Fruit fly (Drosophila melanogaster) whole organism, embryonic: ENCODE data around the gene CG42728.

Experiments used
- Bdp1 ChIP-seq: fragments of 200-800 bp; sonication (Bioruptor generic); optimal IDR thresholded peaks from 3 replicates; lab custom pipeline; 2016; ENCODE audit warnings: missing biosample characterization, missing genetic modification characterization
- BtbVII ChIP-seq: fragments of 200-800 bp; sonication (Bioruptor generic); optimal IDR thresholded peaks from 3 replicates; lab custom pipeline; 2017; ENCODE audit warnings: missing biosample characterization, mild to moderate bottlenecking, missing genetic modification characterization
- CG12104 ChIP-seq: fragments of 200-800 bp; sonication (Bioruptor generic); optimal IDR thresholded peaks from 3 replicates; lab custom pipeline; 2016; ENCODE audit warnings: missing biosample characterization, missing genetic modification characterization
- CG15073 ChIP-seq: fragments of 200-800 bp; sonication (Bioruptor generic); optimal IDR thresholded peaks from 2 replicates; lab custom pipeline; 2016; ENCODE audit warnings: missing biosample characterization, missing genetic modification characterization
- CG1529 ChIP-seq: fragments of 200-800 bp; sonication (Bioruptor generic); optimal IDR thresholded peaks from 3 replicates; lab custom pipeline; 2018; ENCODE audit warnings: missing biosample characterization, missing genetic modification characterization
- CG17361 ChIP-seq: fragments of 200-800 bp; sonication (Bioruptor generic); IDR thresholded peaks from 3 replicates; pipeline ENCODE4 v1.3.6; 2022; ENCODE audit warnings: missing biosample characterization, missing genetic modification characterization
- CG18764 ChIP-seq: fragments of 200-800 bp; sonication (Bioruptor generic); optimal IDR thresholded peaks from 3 replicates; lab custom pipeline; 2016; ENCODE audit warnings: missing biosample characterization, missing genetic modification characterization
- CG2889 ChIP-seq: fragments of 200-800 bp; sonication (Bioruptor generic); IDR thresholded peaks from 3 replicates; pipeline ENCODE4 v1.3.6; 2022; ENCODE audit warnings: missing biosample characterization, missing genetic modification characterization
- CG5245 ChIP-seq: fragments of 200-800 bp; sonication (Bioruptor generic); optimal IDR thresholded peaks from 3 replicates; lab custom pipeline; 2016; ENCODE audit warnings: missing biosample characterization, missing genetic modification characterization
- CG6175 ChIP-seq: fragments of 200-800 bp; sonication (Bioruptor generic); IDR thresholded peaks from 3 replicates; pipeline ENCODE4 v1.3.6; 2022; ENCODE audit warnings: missing biosample characterization, missing genetic modification characterization
- CG6689 ChIP-seq: fragments of 200-800 bp; sonication (Bioruptor generic); IDR thresholded peaks from 2 replicates; pipeline ENCODE4 v1.3.6; 2022; ENCODE audit warnings: missing biosample characterization, missing genetic modification characterization
- CG7786 ChIP-seq: fragments of 200-800 bp; sonication (Bioruptor generic); optimal IDR thresholded peaks from 2 replicates; lab custom pipeline; 2016; ENCODE audit warnings: missing biosample characterization, missing genetic modification characterization
- CG7928 ChIP-seq: fragments of 200-800 bp; sonication (Bioruptor generic); optimal IDR thresholded peaks from 2 replicates; lab custom pipeline; 2017; ENCODE audit warnings: missing biosample characterization, mild to moderate bottlenecking, missing genetic modification characterization
- CG8290 ChIP-seq, 3 experiments: fragments of 200-800 bp; sonication (Bioruptor generic); optimal IDR thresholded peaks; 2 replicates each; lab custom pipeline; 2016 to 2019; ENCODE audit warnings: missing biosample characterization in 3 of 3, missing genetic modification characterization in 3 of 3, mild to moderate bottlenecking in 2 of 3, moderate library complexity in 1 of 3
- CG8478 ChIP-seq: fragments of >200 bp; optimal IDR thresholded peaks from 2 replicates; lab custom pipeline; 2018
- CG8765 ChIP-seq: fragments of 200-800 bp; sonication (Bioruptor generic); IDR thresholded peaks from 2 replicates; pipeline ENCODE4 v1.3.6; 2022; ENCODE audit warnings: missing biosample characterization, missing genetic modification characterization
- CG9215 ChIP-seq: fragments of 200-800 bp; sonication (Bioruptor generic); IDR thresholded peaks from 2 replicates; pipeline ENCODE4 v1.3.6; 2022; ENCODE audit warnings: missing biosample characterization, missing genetic modification characterization
- Dp ChIP-seq: fragments of 200-800 bp; sonication (Bioruptor generic); optimal IDR thresholded peaks from 2 replicates; lab custom pipeline; 2018; ENCODE audit warnings: missing biosample characterization, mild to moderate bottlenecking, missing genetic modification characterization, moderate library complexity
- E2f2 ChIP-seq: fragments of 200-800 bp; sonication (Bioruptor generic); IDR thresholded peaks from 2 replicates; pipeline ENCODE4 v1.3.6; 2022; ENCODE audit warnings: missing biosample characterization, missing genetic modification characterization
- Eip74EF ChIP-seq, 2 experiments: fragments of 200-800 bp in 1 of 2; fragments of >200 bp in 1 of 2; sonication (Bioruptor generic) in 1 of 2; optimal IDR thresholded peaks; 2 replicates each; lab custom pipeline; 2017 to 2019; ENCODE audit warnings: missing biosample characterization in 2 of 2, missing genetic modification characterization in 2 of 2, mild to moderate bottlenecking in 1 of 2, moderate library complexity in 1 of 2
- HLH4C ChIP-seq: fragments of 200-800 bp; sonication (Bioruptor generic); IDR thresholded peaks from 3 replicates; pipeline ENCODE4 v1.3.6; 2022; ENCODE audit warnings: missing biosample characterization, missing genetic modification characterization; ENCODE audit not compliant: partially characterized antibody
- MESR4 ChIP-seq: fragments of 200-800 bp; sonication (Bioruptor generic); optimal IDR thresholded peaks from 2 replicates; lab custom pipeline; 2018; ENCODE audit warnings: missing biosample characterization, mild to moderate bottlenecking, missing genetic modification characterization, moderate library complexity
- Mad ChIP-seq: fragments of 200-800 bp; sonication (Bioruptor generic); optimal IDR thresholded peaks from 2 replicates; lab custom pipeline; 2016; ENCODE audit warnings: missing biosample characterization, missing genetic modification characterization
- NC2β ChIP-seq: fragments of 200-800 bp; sonication (Bioruptor generic); optimal IDR thresholded peaks from 2 replicates; lab custom pipeline; 2016; ENCODE audit warnings: missing biosample characterization, missing genetic modification characterization
- Nf-YC ChIP-seq: fragments of 200-800 bp; optimal IDR thresholded peaks from 3 replicates; lab custom pipeline; 2019; ENCODE audit warnings: missing biosample characterization, mild to moderate bottlenecking, missing genetic modification characterization, moderate library complexity
- Poxn ChIP-seq: fragments of 200-800 bp; sonication (Bioruptor generic); IDR thresholded peaks from 2 replicates; pipeline ENCODE4 v1.3.6; 2022; ENCODE audit warnings: missing biosample characterization, missing genetic modification characterization
- Rfx ChIP-seq: fragments of 200-800 bp; sonication (Bioruptor generic); IDR thresholded peaks from 2 replicates; pipeline ENCODE4 v1.3.6; 2022; ENCODE audit warnings: missing biosample characterization, missing genetic modification characterization
- Sry-β ChIP-seq: fragments of 200-800 bp; sonication (Bioruptor generic); optimal IDR thresholded peaks from 2 replicates; lab custom pipeline; 2018; ENCODE audit warnings: missing biosample characterization, mild to moderate bottlenecking, missing genetic modification characterization, moderate library complexity
- Trl ChIP-seq, 3 experiments: fragments of >200 bp in 2 of 3; fragments of 200-800 bp in 1 of 3; sonication (Bioruptor generic) in 1 of 3; optimal IDR thresholded peaks; 2 replicates in 1 of 3; 3 replicates in 2 of 3; lab custom pipeline; 2016 to 2017; ENCODE audit warnings: missing biosample characterization in 1 of 3, missing genetic modification characterization in 1 of 3
- amos ChIP-seq: fragments of 200-800 bp; sonication (Bioruptor generic); IDR thresholded peaks from 2 replicates; pipeline ENCODE4 v1.3.6; 2022; ENCODE audit warnings: missing biosample characterization, missing genetic modification characterization; ENCODE audit not compliant: partially characterized antibody
- ato ChIP-seq: fragments of 200-800 bp; sonication (Bioruptor generic); IDR thresholded peaks from 2 replicates; pipeline ENCODE4 v1.3.6; 2022; ENCODE audit warnings: missing biosample characterization, missing genetic modification characterization; ENCODE audit not compliant: partially characterized antibody
- bowl ChIP-seq: fragments of 200-800 bp; sonication (Bioruptor generic); IDR thresholded peaks from 2 replicates; pipeline ENCODE4 v1.3.6; 2022; ENCODE audit warnings: missing biosample characterization, missing genetic modification characterization
- caup ChIP-seq: fragments of 200-800 bp; sonication (Bioruptor generic); optimal IDR thresholded peaks from 3 replicates; lab custom pipeline; 2017; ENCODE audit warnings: missing biosample characterization, mild to moderate bottlenecking, missing genetic modification characterization, moderate library complexity; ENCODE audit not compliant: severe bottlenecking
- crc ChIP-seq: fragments of 200-800 bp; sonication (Bioruptor generic); optimal IDR thresholded peaks from 2 replicates; lab custom pipeline; 2016; ENCODE audit warnings: missing biosample characterization, missing genetic modification characterization
- crp ChIP-seq, 2 experiments: fragments of 200-800 bp; sonication (Bioruptor generic); optimal IDR thresholded peaks; 2 replicates in 1 of 2; 3 replicates in 1 of 2; lab custom pipeline; 2017; ENCODE audit warnings: missing biosample characterization in 2 of 2, missing genetic modification characterization in 2 of 2, mild to moderate bottlenecking in 1 of 2, moderate library complexity in 1 of 2
- cwo ChIP-seq: fragments of 200-800 bp; sonication (Bioruptor generic); optimal IDR thresholded peaks from 3 replicates; lab custom pipeline; 2017; ENCODE audit warnings: missing biosample characterization, missing genetic modification characterization, mild to moderate bottlenecking, moderate library complexity, missing genetic modification reagents
- en ChIP-seq: fragments of 200-800 bp; sonication (Bioruptor generic); optimal IDR thresholded peaks from 2 replicates; lab custom pipeline; 2016; ENCODE audit warnings: missing biosample characterization, missing genetic modification characterization
- fru ChIP-seq: fragments of >200 bp; optimal IDR thresholded peaks from 2 replicates; lab custom pipeline; 2017
- lov ChIP-seq, 2 experiments: fragments of 200-800 bp in 1 of 2; fragments of >200 bp in 1 of 2; sonication (Bioruptor generic) in 1 of 2; IDR thresholded peaks in 1 of 2; optimal IDR thresholded peaks in 1 of 2; 2 replicates in 1 of 2; 3 replicates in 1 of 2; pipeline versions ENCODE4 v1.3.6 to Lab custom; 2017 to 2022; ENCODE audit warnings: missing biosample characterization in 1 of 2, missing genetic modification characterization in 1 of 2
- nerfin-1 ChIP-seq: fragments of 200-800 bp; sonication (Bioruptor generic); optimal IDR thresholded peaks from 3 replicates; lab custom pipeline; 2019; ENCODE audit warnings: missing biosample characterization, mild to moderate bottlenecking, missing genetic modification characterization, moderate library complexity
- pan ChIP-seq, 4 experiments: fragments of >200 bp in 3 of 4; fragments of 200-800 bp in 1 of 4; sonication (Bioruptor generic) in 1 of 4; optimal IDR thresholded peaks in 3 of 4; IDR thresholded peaks in 1 of 4; 2 replicates each; pipeline versions ENCODE4 v1.3.6 to Lab custom; 2017 to 2022; ENCODE audit warnings: missing biosample characterization in 2 of 4, missing genetic modification characterization in 2 of 4, mixed read lengths in 1 of 4
- run ChIP-seq: fragments of 200-800 bp; sonication (Bioruptor generic); optimal IDR thresholded peaks from 3 replicates; lab custom pipeline; 2018; ENCODE audit warnings: missing biosample characterization, mild to moderate bottlenecking, missing genetic modification characterization
- sens-2 ChIP-seq: fragments of 200-800 bp; sonication (Bioruptor generic); IDR thresholded peaks from 2 replicates; pipeline ENCODE4 v1.3.6; 2022; ENCODE audit warnings: missing biosample characterization, missing genetic modification characterization
- sisA ChIP-seq: fragments of 200-800 bp; sonication (Bioruptor generic); IDR thresholded peaks from 2 replicates; pipeline ENCODE4 v1.3.6; 2022; ENCODE audit warnings: missing biosample characterization, missing genetic modification characterization
- tap ChIP-seq: fragments of 200-800 bp; optimal IDR thresholded peaks from 3 replicates; lab custom pipeline; 2019; ENCODE audit warnings: missing biosample characterization, mild to moderate bottlenecking, missing genetic modification characterization, moderate library complexity
- tio ChIP-seq: fragments of 200-800 bp; sonication (Bioruptor generic); optimal IDR thresholded peaks from 2 replicates; lab custom pipeline; 2017; ENCODE audit warnings: missing biosample characterization, missing genetic modification characterization, inconsistent platforms
- zen2 ChIP-seq: fragments of 200-800 bp; sonication (Bioruptor generic); IDR thresholded peaks from 3 replicates; pipeline ENCODE4 v1.3.6; 2022; ENCODE audit warnings: missing biosample characterization, missing genetic modification characterization; ENCODE audit not compliant: partially characterized antibody
- zf30C ChIP-seq: fragments of 200-800 bp; sonication (Bioruptor generic); optimal IDR thresholded peaks from 3 replicates; lab custom pipeline; 2018; ENCODE audit warnings: missing biosample characterization, mild to moderate bottlenecking, missing genetic modification characterization

The CG42728 gene

DNA sequence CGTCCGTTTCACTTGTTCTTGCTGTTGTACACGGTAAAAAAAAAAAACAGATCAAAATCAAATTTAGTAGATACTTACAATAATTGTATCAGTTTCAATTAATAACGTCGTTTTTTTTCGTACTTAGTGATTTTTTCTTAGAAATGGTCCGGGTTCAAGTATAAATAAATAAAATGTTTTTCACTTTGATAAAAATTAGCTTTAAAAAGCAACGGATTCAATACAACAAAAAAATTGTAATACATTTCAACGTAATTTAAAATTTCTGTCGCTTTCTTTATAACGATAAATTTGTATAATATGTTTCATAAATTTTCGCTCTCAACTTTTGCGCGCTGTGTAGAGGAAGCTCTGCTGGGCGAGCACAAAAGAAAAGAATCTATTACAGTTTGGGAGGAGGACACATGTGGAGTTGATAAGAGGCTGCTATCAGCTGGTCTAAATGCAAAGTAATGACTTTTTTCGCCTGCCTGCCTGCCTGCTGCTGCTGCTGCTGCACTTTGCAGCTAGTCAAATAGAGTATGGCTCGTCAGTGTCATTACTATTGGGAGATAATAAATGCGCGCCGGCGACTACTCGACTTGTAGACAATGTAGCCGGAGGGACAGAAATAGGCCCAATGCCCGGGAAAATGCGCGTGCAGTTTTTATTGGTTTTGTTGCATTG is 10.1 kb upstream of the CG42728 start (continued):
- TF ChIP-seq CG12104 (GFP tag; lab: Kevin White, UChicago) (peak; percentile 58), Rfx (GFP tag; lab: Robert Waterston, UW) (peak; percentile 59), pan (optimal IDR thresholded peaks at IDR 0.05; lab: Kevin White, UChicago) (no peak), pan (GFP tag; optimal IDR thresholded peaks at IDR 0.05 in 1 of 2, IDR thresholded peaks at IDR 0.05 in 1 of 2) (peak in 1 of 2 experiments; percentile 66), cwo (GFP tag; lab: Kevin White, UChicago) (peak; percentile 63), HLH4C (no peak), fru (lab: Kevin White, UChicago) (no peak), zf30C (GFP tag; lab: Kevin White, UChicago) (peak; percentile 44), amos (GFP tag; lab: Robert Waterston, UW) (no peak), en (no peak), sisA (GFP tag; lab: Robert Waterston, UW) (no peak; the same call in none of the 2 replicates), CG17361 (GFP tag; lab: Robert Waterston, UW) (peak; percentile 90), Sry-β (no peak), bowl (GFP tag; lab: Robert Waterston, UW) (no peak), MESR4 (GFP tag; lab: Kevin White, UChicago) (no peak), NC2β (GFP tag; lab: Kevin White, UChicago) (no peak), ato (GFP tag; lab: Robert Waterston, UW) (no peak), Bdp1 (GFP tag; lab: Kevin White, UChicago) (peak; percentile 24), crc (GFP tag; lab: Kevin White, UChicago) (peak; percentile 8), caup (no peak), sens-2 (no peak), CG6175 (no peak), CG7786 (GFP tag; lab: Kevin White, UChicago) (no peak), CG1529 (GFP tag; lab: Kevin White, UChicago) (peak; percentile 58), Trl (optimal IDR thresholded peaks at IDR 0.05; lab: Kevin White, UChicago) (no peak), Trl (GFP tag; optimal IDR thresholded peaks at IDR 0.05; lab: Kevin White, UChicago) (peak; percentile 52), Nf-YC (peak; percentile 15), nerfin-1 (tag; lab: Kevin White, UChicago) (peak; percentile 58), E2f2 (GFP tag; lab: Robert Waterston, UW) (no peak), Poxn (GFP tag; lab: Robert Waterston, UW) (no peak), CG2889 (GFP tag; lab: Robert Waterston, UW) (no peak), CG18764 (no peak), zen2 (GFP tag; lab: Robert Waterston, UW) (no peak), CG5245 (GFP tag; lab: Kevin White, UChicago) (peak; percentile 45), CG8478 (lab: Kevin White, UChicago) (no peak), CG7928 (GFP tag; lab: Kevin White, UChicago) (no peak), Dp (GFP tag; lab: Kevin White, UChicago) (no peak), CG15073 (no peak), CG6689 (GFP tag; lab: Robert Waterston, UW) (peak; percentile 78), crp (GFP tag; optimal IDR thresholded peaks at IDR 0.05; lab: Kevin White, UChicago) (peak in 1 of 2 experiments; percentile 23), Mad (GFP tag; lab: Kevin White, UChicago) (peak; percentile 1), tap (tag; lab: Kevin White, UChicago) (peak; percentile 33), lov (optimal IDR thresholded peaks at IDR 0.05; lab: Kevin White, UChicago) (no peak), lov (GFP tag; IDR thresholded peaks at IDR 0.05; lab: Robert Waterston, UW) (no peak), CG8290 (GFP tag; optimal IDR thresholded peaks at IDR 0.05; lab: Kevin White, UChicago) (no peak), CG8290 (tag; optimal IDR thresholded peaks at IDR 0.05; lab: Kevin White, UChicago) (no peak), CG8765 (GFP tag; lab: Robert Waterston, UW) (no peak), Eip74EF (GFP tag; optimal IDR thresholded peaks at IDR 0.05; lab: Kevin White, UChicago) (peak in 1 of 2 experiments; percentile 78), CG9215 (GFP tag; lab: Robert Waterston, UW) (peak; percentile 26; the same call in 1 of the 2 replicates), BtbVII (GFP tag; lab: Kevin White, UChicago) (peak; percentile 7), tio (peak; percentile 68), run (peak; percentile 3)
